Worm (Caenorhabditis elegans) whole organism, early embryonic: Measurements from ENCODE around the gene C15C7.4.

Experiments
- B0310.2 ChIP-seq: sonication (generic microtip); optimal IDR thresholded peaks from 2 replicates; lab custom pipeline; 2016; ENCODE audit warnings: mild to moderate bottlenecking, missing genetic modification characterization, missing compliant biosample characterization
- F13C5.2 ChIP-seq: sonication (generic microtip); optimal IDR thresholded peaks from 2 replicates; lab custom pipeline; 2017; ENCODE audit warnings: mild to moderate bottlenecking, missing genetic modification characterization, inconsistent platforms, missing compliant biosample characterization
- aly-1 ChIP-seq: sonication (generic microtip); optimal IDR thresholded peaks from 2 replicates; lab custom pipeline; 2016; ENCODE audit warnings: missing genetic modification characterization, missing compliant biosample characterization
- ama-1 ChIP-seq: fragments of 150-350 bp; optimal IDR thresholded peaks from 2 replicates; lab custom pipeline; 2014
- ceh-13 ChIP-seq: fragments of 200-800 bp; sonication (Bioruptor generic); optimal IDR thresholded peaks from 2 replicates; lab custom pipeline; 2018; ENCODE audit warnings: mild to moderate bottlenecking, missing genetic modification characterization, missing compliant biosample characterization
- ceh-36 ChIP-seq: sonication (generic microtip); optimal IDR thresholded peaks from 2 replicates; lab custom pipeline; 2016; ENCODE audit warnings: missing genetic modification characterization, inconsistent platforms, missing compliant biosample characterization
- ets-7 ChIP-seq: sonication (generic microtip); optimal IDR thresholded peaks from 2 replicates; lab custom pipeline; 2016; ENCODE audit warnings: missing genotype, missing genetic modification characterization, missing compliant biosample characterization
- flt-1 ChIP-seq: fragments of 200-800 bp; sonication (Bioruptor generic); IDR thresholded peaks from 2 replicates; pipeline ENCODE4 v1.3.6; 2022; ENCODE audit warnings: missing genetic modification characterization, missing compliant biosample characterization
- hmbx-1 ChIP-seq: sonication (generic microtip); optimal IDR thresholded peaks from 2 replicates; lab custom pipeline; 2016; ENCODE audit warnings: mild to moderate bottlenecking, missing genetic modification characterization, missing compliant biosample characterization
- hmg-4 ChIP-seq: fragments of 200-800 bp; sonication (Bioruptor generic); optimal IDR thresholded peaks from 2 replicates; lab custom pipeline; 2018; ENCODE audit warnings: mild to moderate bottlenecking, missing genetic modification characterization, missing compliant biosample characterization
- hnd-1 ChIP-seq: sonication (generic microtip); optimal IDR thresholded peaks from 2 replicates; lab custom pipeline; 2016; ENCODE audit warnings: missing genetic modification characterization, missing compliant biosample characterization
- pes-1 ChIP-seq: fragments of 200-800 bp; sonication (Bioruptor generic); IDR thresholded peaks from 2 replicates; pipeline ENCODE4 v1.3.6; 2022; ENCODE audit warnings: missing genetic modification reagents, missing genetic modification characterization, missing compliant biosample characterization
- scrt-1 ChIP-seq: fragments of 200-800 bp; sonication (Bioruptor generic); IDR thresholded peaks from 2 replicates; pipeline ENCODE4 v1.3.6; 2022; ENCODE audit warnings: missing genetic modification characterization, missing compliant biosample characterization
- sea-1 ChIP-seq: fragments of 200-800 bp; sonication (Bioruptor generic); conservative IDR thresholded peaks from 2 replicates; pipeline ENCODE4 v1.3.6; 2022; ENCODE audit warnings: missing genetic modification characterization, missing compliant biosample characterization
- tbx-11 ChIP-seq: fragments of 200-800 bp; sonication (Bioruptor generic); IDR thresholded peaks from 2 replicates; pipeline ENCODE4 v1.3.6; 2022; ENCODE audit warnings: missing genetic modification characterization, missing compliant biosample characterization
- tbx-37 ChIP-seq: fragments of 200-800 bp; sonication (Bioruptor generic); conservative IDR thresholded peaks from 2 replicates; pipeline ENCODE4 v1.3.6; 2022; ENCODE audit warnings: missing genetic modification reagents, missing genetic modification characterization, missing compliant biosample characterization
- tra-4 ChIP-seq: sonication (generic microtip); optimal IDR thresholded peaks from 2 replicates; lab custom pipeline; 2017; ENCODE audit warnings: missing genetic modification characterization, missing compliant biosample characterization

Gene C15C7.4

ce11 chrX:3135186-3135585 lies 10.2 kb upstream of the C15C7.4 start, which contains the start of gene K10B3.1:
Gene K10B3.1, plus strand, starts transcription at chrX:3135486.
- TF ChIP-seq ceh-13 (GFP tag; lab: Kevin White, UChicago) (no peak), B0310.2 (tag; lab: Kevin White, UChicago) (no peak), scrt-1 (GFP tag; lab: Robert Waterston, UW) (no peak)

ce11 chrX:3139516-3140301 lies 5.7 kb upstream of the C15C7.4 start:
- TF ChIP-seq sea-1, result no peak
- TF ChIP-seq aly-1 (tag; lab: Kevin White, UChicago), result no peak
- no peak for TF ChIP-seq F13C5.2 (tag; lab: Kevin White, UChicago)
- no peak for TF ChIP-seq tra-4 (tag; lab: Kevin White, UChicago)
- TF ChIP-seq ama-1 (lab: Kevin White, UChicago), result no peak
- no peak for TF ChIP-seq flt-1 (GFP tag; lab: Robert Waterston, UW)
- no peak for TF ChIP-seq ceh-13 (GFP tag; lab: Kevin White, UChicago)
- no peak for TF ChIP-seq hnd-1 (tag; lab: Kevin White, UChicago)
- TF ChIP-seq B0310.2 (tag; lab: Kevin White, UChicago), result no peak
- no peak for TF ChIP-seq pes-1 (GFP tag; lab: Robert Waterston, UW)
- TF ChIP-seq hmbx-1 (tag; lab: Kevin White, UChicago), result no peak
- TF ChIP-seq tbx-11 (GFP tag; lab: Robert Waterston, UW), result no peak
- TF ChIP-seq tbx-37 (GFP tag; lab: Robert Waterston, UW), result no peak

ce11 chrX:3141704-3142103 lies 3.7 kb upstream of the C15C7.4 start:
- TF ChIP-seq hnd-1 (tag; lab: Kevin White, UChicago), result no peak
- TF ChIP-seq ets-7 (tag; lab: Kevin White, UChicago), result no peak
- no peak for TF ChIP-seq ceh-13 (GFP tag; lab: Kevin White, UChicago)
- TF ChIP-seq flt-1 (GFP tag; lab: Robert Waterston, UW), result no peak

- no peak for TF ChIP-seq hnd-1 (tag; lab: Kevin White, UChicago)
- TF ChIP-seq hmbx-1 (tag; lab: Kevin White, UChicago), result no peak
- TF ChIP-seq tbx-11 (GFP tag; lab: Robert Waterston, UW), result no peak
- no peak for TF ChIP-seq B0310.2 (tag; lab: Kevin White, UChicago)
- TF ChIP-seq aly-1 (tag; lab: Kevin White, UChicago), result no peak
- no peak for TF ChIP-seq ceh-13 (GFP tag; lab: Kevin White, UChicago)
- TF ChIP-seq hmg-4 (GFP tag; lab: Kevin White, UChicago), result no peak
- no peak for TF ChIP-seq ama-1 (lab: Kevin White, UChicago)
- no peak for TF ChIP-seq F13C5.2 (tag; lab: Kevin White, UChicago)
- no peak for TF ChIP-seq flt-1 (GFP tag; lab: Robert Waterston, UW)
- TF ChIP-seq scrt-1 (GFP tag; lab: Robert Waterston, UW), result no peak
- no peak for TF ChIP-seq ets-7 (tag; lab: Kevin White, UChicago)
- TF ChIP-seq ceh-36 (tag; lab: Kevin White, UChicago), result no peak
- no peak for TF ChIP-seq pes-1 (GFP tag; lab: Robert Waterston, UW)
Observed at ce11 chrX:3152361-3152760, 7.0 kb downstream of the C15C7.4 start, which contains the start of gene bbln-1. Gene bbln-1, minus strand, starts transcription at chrX:3152461.

- TF ChIP-seq ama-1 (lab: Kevin White, UChicago), result no peak
- no peak for TF ChIP-seq ets-7 (tag; lab: Kevin White, UChicago)
- TF ChIP-seq aly-1 (tag; lab: Kevin White, UChicago), result no peak
- TF ChIP-seq tbx-11 (GFP tag; lab: Robert Waterston, UW), result no peak
- TF ChIP-seq pes-1 (GFP tag; lab: Robert Waterston, UW), result no peak
Observed at ce11 chrX:3153133-3153532, 7.8 kb downstream of the C15C7.4 start.

- TF ChIP-seq hnd-1 (tag; lab: Kevin White, UChicago) (no peak), ceh-36 (tag; lab: Kevin White, UChicago) (no peak), tbx-37 (GFP tag; lab: Robert Waterston, UW) (no peak), flt-1 (GFP tag; lab: Robert Waterston, UW) (no peak), ets-7 (tag; lab: Kevin White, UChicago) (no peak), ama-1 (lab: Kevin White, UChicago) (no peak), F13C5.2 (tag; lab: Kevin White, UChicago) (no peak), hmbx-1 (tag; lab: Kevin White, UChicago) (no peak), tra-4 (tag; lab: Kevin White, UChicago) (no peak), aly-1 (tag; lab: Kevin White, UChicago) (no peak), hmg-4 (GFP tag; lab: Kevin White, UChicago) (no peak), scrt-1 (GFP tag; lab: Robert Waterston, UW) (no peak), tbx-11 (GFP tag; lab: Robert Waterston, UW) (no peak), ceh-13 (GFP tag; lab: Kevin White, UChicago) (no peak), pes-1 (GFP tag; lab: Robert Waterston, UW) (no peak), B0310.2 (tag; lab: Kevin White, UChicago) (no peak), sea-1 (no peak)
Observed at ce11 chrX:3154562-3154961, 9.2 kb downstream of the C15C7.4 start.

ce11 chrX:3155111-3155843 lies 9.9 kb downstream of the C15C7.4 start:
- TF ChIP-seq B0310.2 (tag; lab: Kevin White, UChicago), result no peak
- no peak for TF ChIP-seq hmg-4 (GFP tag; lab: Kevin White, UChicago)
- no peak for TF ChIP-seq flt-1 (GFP tag; lab: Robert Waterston, UW)
- TF ChIP-seq hmbx-1 (tag; lab: Kevin White, UChicago), result no peak
- no peak for TF ChIP-seq ama-1 (lab: Kevin White, UChicago)
- no peak for TF ChIP-seq ceh-36 (tag; lab: Kevin White, UChicago)
- TF ChIP-seq ets-7 (tag; lab: Kevin White, UChicago), result no peak
